Worm (Caenorhabditis elegans): ENCODE measurements around the gene skr-6.
"Not testable (repeated sequence)": the region's sequence is repeated elsewhere in the genome, so short reads cannot be mapped to it uniquely, and the experiment has no call there.

The skr-6 gene

DNA sequence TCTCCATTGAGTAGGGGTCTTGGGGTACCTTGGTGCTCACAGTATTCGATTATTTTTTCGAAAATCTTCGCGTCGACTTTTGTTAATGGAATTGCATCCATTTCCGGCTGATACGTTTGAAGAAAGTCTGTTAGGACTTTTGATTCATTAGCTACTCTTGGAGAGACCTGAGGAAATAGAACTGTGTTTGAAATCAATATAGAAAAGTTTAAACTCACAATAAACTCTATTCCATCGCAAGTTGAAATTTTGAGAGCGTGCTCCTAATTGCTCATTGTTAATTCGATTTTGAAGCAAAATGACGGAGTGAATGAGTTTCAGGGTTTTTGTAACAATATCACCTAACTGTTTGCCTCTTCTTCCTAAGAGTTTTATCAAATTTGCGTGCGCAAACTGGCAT lies at the start of gene skr-6:
skr-6 (minus strand) TSS at position 101 of the 400 bp plus-strand sequence.
- no peak for TF ChIP-seq him-1 (tag; optimal IDR thresholded peaks at IDR 0.05)
- no peak for TF ChIP-seq W03F9.2 (tag; optimal IDR thresholded peaks at IDR 0.05)
- no peak for TF ChIP-seq dao-5 (tag; optimal IDR thresholded peaks at IDR 0.05)

DNA sequence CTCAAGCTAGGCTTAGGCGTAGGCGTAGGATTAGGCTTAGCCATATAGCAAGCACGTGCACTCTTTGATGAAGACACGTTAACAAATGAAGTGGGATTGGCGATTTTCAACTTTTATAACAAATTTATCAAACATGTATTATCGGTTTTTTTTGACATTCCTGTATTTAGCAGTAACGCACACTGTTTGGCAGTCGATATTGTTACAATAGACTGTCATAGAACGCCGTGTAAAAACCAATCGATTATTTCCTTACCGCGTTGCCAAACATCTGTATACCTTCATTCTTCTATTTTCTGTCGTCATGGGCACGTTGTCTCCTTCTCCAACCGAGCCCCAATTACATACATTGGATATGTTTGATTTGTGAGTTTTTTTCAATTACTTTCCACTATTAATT lies 48.5 kb upstream of the skr-6 start, which contains the start of gene fbxb-119:
fbxb-119 (plus strand) TSS at position 301 of the 400 bp plus-strand sequence.
- TF ChIP-seq dao-5 (tag; optimal IDR thresholded peaks at IDR 0.05) (no peak), W03F9.2 (tag; optimal IDR thresholded peaks at IDR 0.05) (no peak), him-1 (tag; optimal IDR thresholded peaks at IDR 0.05) (no peak)

DNA sequence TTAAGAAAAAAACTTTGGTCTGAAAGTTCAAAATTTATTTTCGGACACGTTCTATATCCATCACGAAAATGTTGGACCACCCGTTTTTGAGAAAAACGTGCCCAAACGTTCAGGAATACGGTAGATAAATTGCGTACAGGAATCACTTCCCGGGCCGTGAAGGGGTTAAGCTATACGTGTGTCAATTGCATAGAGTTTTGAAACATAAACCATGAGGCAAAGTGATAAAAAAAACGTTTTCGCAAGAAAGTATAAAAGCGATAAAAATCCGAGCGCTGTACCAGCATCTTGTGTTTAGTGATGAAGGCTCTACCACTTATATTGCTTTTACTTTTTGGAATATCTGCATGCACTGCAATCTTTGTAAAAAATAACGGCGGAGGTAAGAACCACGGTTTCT lies 32.6 kb upstream of the skr-6 start, which contains the start of gene Y51A2A.6:
Y51A2A.6 (plus strand) TSS at position 301 of the 400 bp plus-strand sequence.
- TF ChIP-seq dao-5, W03F9.2, him-1 (tag; optimal IDR thresholded peaks at IDR 0.05): not testable (repeated sequence)

DNA sequence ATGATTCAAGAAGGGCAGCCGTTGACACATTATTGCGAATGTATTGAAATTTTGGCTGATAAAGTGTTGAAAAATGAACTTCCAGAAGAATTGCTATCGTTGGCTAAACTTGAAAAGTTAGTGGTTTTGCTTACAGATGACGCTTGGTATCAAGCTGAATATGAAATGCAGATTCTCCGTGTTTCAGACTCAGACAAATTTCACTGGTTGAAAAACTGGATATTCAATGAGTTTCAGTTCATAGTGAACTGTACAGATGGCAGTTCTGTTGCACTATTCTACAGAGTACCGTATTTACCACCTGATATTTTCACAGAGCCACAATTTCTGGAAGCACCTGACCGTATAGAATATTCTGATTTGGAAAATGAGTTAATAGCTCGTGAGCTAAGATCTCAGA lies 29.5 kb upstream of the skr-6 start:
- TF ChIP-seq him-1 (tag; optimal IDR thresholded peaks at IDR 0.05) (no peak), W03F9.2 (tag; optimal IDR thresholded peaks at IDR 0.05) (no peak), dao-5 (tag; optimal IDR thresholded peaks at IDR 0.05) (no peak)

DNA sequence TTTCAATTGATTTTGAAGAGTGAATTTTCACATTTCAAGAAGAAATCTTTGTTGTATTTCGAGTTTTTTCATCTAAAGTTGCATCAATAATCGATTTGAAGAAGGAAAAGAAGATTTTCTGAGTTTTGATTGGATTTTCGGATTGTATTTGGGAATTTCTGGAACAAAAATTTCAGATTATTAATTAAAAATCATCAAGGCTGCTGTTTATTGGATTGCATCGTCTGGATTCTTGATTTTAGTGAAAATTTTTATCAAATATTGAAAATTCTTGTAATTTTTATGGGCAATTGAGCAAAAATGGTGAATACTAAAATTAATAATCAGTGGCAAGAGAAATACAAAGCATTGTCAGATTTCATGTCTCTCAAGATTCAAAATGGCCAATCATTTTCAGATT lies 28.7 kb upstream of the skr-6 start, which contains the start of gene Y51A2A.5:
Y51A2A.5 (plus strand) TSS at position 301 of the 400 bp plus-strand sequence.
- no peak for TF ChIP-seq him-1 (tag; optimal IDR thresholded peaks at IDR 0.05)
- no peak for TF ChIP-seq dao-5 (tag; optimal IDR thresholded peaks at IDR 0.05)
- TF ChIP-seq W03F9.2 (tag; optimal IDR thresholded peaks at IDR 0.05), result no peak

DNA sequence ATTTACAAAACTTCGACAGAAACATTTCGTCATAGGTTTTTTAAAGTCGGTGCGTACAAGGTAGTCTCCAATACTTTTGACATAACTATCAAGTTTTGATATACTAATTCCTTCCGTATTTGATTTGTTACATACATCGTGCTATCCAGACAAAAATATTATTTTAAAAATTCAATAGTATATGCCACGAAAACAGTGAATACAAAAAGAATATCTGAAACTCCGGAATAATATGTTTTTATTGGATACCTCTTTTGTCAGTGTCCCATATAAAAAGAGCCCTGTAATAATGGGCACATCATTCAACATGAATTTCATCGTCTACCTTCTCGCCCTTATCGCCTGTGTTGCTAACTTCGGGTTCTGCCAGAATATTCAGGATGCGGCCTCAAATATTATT lies 22.5 kb upstream of the skr-6 start, which contains the start of gene Y51A2A.12:
Y51A2A.12 (plus strand) TSS at position 301 of the 400 bp plus-strand sequence.
- TF ChIP-seq him-1 (tag; optimal IDR thresholded peaks at IDR 0.05) (no peak), dao-5 (tag; optimal IDR thresholded peaks at IDR 0.05) (no peak), W03F9.2 (tag; optimal IDR thresholded peaks at IDR 0.05) (no peak)

DNA sequence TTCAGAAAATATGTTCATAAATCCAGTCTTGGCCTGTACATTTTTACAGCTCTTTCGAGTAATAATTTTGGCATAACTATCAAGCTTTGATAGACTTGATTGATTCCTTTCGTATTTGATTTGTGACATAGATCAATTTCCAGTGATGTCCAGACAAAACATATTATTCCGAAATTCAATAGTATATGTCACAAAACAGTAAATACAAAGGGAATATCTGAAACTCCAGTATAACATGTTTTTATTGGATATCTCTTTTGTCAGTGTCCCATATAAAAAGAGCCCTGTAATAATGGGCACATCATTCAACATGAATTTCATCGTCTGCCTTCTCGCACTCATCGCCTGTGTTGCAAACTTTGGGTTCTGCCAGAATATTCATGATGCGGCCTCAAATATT lies 20.9 kb upstream of the skr-6 start, which contains the start of gene Y51A2A.4:
Y51A2A.4 (plus strand) TSS at position 301 of the 400 bp plus-strand sequence.
- TF ChIP-seq dao-5 (tag; optimal IDR thresholded peaks at IDR 0.05) (no peak), W03F9.2 (tag; optimal IDR thresholded peaks at IDR 0.05) (no peak), him-1 (tag; optimal IDR thresholded peaks at IDR 0.05) (no peak)

DNA sequence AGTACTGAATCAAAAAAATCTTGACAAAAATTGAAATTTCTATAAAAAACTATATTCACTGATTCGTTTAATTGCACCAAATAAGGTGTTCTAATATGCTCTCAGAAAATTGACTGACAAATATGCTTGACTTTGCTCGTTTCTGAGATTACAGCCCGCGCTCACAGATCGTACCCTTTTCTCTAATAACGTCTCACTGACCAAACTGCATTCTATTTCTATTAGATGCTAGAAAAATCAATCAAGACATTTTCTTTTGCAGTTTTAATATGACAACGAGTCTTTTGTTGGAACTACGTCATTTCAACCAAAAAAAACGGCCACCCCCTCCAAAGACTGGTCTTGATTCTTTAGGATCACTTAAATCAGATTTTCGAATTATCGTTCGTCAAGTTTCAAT lies 12.8 kb upstream of the skr-6 start, which contains the start of gene clec-247:
clec-247 (plus strand) TSS at position 301 of the 400 bp plus-strand sequence.
- no peak for TF ChIP-seq him-1 (tag; optimal IDR thresholded peaks at IDR 0.05)
- no peak for TF ChIP-seq dao-5 (tag; optimal IDR thresholded peaks at IDR 0.05)

DNA sequence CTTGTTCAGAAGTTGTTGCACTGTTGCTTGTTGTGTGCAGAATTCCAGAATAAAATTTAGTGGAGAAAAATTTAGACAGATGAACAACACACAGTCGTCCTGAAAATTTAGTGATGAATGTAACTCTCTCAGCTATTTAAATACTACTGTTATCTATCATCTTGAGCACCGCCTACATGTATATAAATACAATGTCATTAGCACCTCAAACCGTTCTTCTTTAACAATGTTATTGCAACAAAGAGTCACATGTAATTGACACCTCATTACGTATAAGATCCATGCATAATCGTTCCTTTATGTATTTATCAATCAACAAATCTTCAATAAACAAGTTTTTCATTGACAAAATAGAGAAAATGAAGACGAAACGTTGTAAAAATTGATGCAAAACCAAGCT lies 11.0 kb upstream of the skr-6 start, which contains the start of gene Y51A2A.16:
Y51A2A.16 (minus strand) TSS at position 101 of the 400 bp plus-strand sequence.
- TF ChIP-seq dao-5 (tag; optimal IDR thresholded peaks at IDR 0.05), result no peak
- no peak for TF ChIP-seq W03F9.2 (tag; optimal IDR thresholded peaks at IDR 0.05)
- no peak for TF ChIP-seq him-1 (tag; optimal IDR thresholded peaks at IDR 0.05)

DNA sequence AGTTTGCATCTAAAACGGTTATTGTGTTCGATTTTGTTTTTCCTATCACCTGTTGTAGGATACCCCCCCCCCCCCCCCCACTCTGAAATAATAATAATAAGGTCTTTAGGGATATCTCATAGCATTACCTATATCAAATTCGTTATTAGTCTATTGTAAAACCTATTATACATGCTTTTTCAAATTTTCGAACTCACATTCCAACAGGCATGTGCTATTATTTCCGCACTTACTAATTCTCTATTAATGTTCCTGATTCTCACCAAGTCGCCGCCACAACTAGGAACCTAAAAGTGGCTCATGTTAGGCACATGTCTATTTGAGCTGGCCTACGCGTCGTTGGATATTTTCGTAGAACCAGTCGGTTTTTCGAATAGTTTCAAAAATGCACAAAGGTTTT lies 618 bp upstream of the skr-6 start, which contains the start of gene Y37H2C.4:
Y37H2C.4 (plus strand) TSS at position 301 of the 400 bp plus-strand sequence.
- TF ChIP-seq W03F9.2 (tag; optimal IDR thresholded peaks at IDR 0.05) (no peak), him-1 (tag; optimal IDR thresholded peaks at IDR 0.05) (no peak)

DNA sequence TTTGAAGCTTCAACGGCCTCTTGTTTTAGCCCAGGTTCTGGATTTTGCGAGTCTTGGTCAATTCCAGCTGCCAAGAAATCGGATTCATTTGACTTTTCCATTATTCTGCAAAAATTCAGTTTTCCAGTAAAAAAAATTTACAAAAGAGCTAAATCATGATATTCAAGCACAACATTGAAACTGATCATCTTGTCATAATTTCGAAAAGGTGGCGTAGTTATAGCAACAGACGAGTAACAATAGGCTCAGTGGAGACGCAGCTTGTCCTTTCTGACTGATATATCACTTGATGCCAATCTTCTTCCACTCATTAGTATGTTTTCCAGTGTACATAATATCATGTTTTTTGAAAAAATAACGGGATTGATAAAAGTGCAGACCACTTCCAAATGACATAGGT lies 1.0 kb downstream of the skr-6 start, which contains the start of gene fbxa-213:
fbxa-213 (minus strand) TSS at position 101 of the 400 bp plus-strand sequence.
- TF ChIP-seq dao-5 (tag; optimal IDR thresholded peaks at IDR 0.05), result no peak
- no peak for TF ChIP-seq W03F9.2 (tag; optimal IDR thresholded peaks at IDR 0.05)
- TF ChIP-seq him-1 (tag; optimal IDR thresholded peaks at IDR 0.05), result no peak

DNA sequence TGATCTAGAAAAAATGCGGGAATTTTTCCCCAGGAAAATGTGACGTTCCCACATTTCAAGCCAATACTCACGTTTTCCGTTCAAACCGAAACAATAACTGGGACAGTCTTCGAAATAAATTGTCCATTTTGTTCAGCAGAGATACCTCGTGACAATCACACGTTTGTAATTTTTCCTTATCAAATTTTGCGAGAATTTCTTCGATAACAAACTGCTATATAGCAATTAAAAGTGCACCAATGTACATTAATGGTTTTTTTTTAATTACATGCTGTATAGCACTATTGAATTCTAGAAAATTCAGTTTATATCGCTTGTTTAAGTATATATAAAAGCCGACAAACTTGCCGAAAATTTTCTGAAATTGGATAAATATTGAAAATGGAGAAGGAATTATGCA lies 3.5 kb downstream of the skr-6 start, which contains the start of gene R10E8.6:
R10E8.6 (minus strand) TSS at position 154 of the 400 bp plus-strand sequence.
- TF ChIP-seq him-1 (tag; optimal IDR thresholded peaks at IDR 0.05) (no peak), dao-5 (tag; optimal IDR thresholded peaks at IDR 0.05) (no peak), W03F9.2 (tag; optimal IDR thresholded peaks at IDR 0.05) (no peak)

DNA sequence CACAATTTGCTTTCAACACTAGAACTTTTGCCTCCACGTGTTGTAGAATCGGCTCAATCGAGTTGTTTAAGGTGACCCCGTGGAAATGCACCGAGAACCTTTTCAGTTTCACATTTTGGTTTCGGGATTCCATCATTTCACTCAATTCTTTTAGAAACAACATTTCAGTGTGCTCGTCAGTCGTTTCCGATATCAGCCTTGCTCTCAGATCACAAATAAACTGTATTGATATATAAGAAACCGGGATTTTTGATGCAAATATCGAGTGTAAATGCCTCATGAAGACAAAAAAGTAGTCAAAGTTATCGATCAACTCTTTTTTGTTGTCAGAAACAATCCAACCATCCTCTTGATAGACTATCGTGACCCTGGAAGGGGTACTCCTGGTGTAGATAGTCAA lies 4.3 kb downstream of the skr-6 start:
- TF ChIP-seq him-1 (tag; optimal IDR thresholded peaks at IDR 0.05) (no peak), W03F9.2 (tag; optimal IDR thresholded peaks at IDR 0.05) (no peak), dao-5 (tag; optimal IDR thresholded peaks at IDR 0.05) (no peak)

DNA sequence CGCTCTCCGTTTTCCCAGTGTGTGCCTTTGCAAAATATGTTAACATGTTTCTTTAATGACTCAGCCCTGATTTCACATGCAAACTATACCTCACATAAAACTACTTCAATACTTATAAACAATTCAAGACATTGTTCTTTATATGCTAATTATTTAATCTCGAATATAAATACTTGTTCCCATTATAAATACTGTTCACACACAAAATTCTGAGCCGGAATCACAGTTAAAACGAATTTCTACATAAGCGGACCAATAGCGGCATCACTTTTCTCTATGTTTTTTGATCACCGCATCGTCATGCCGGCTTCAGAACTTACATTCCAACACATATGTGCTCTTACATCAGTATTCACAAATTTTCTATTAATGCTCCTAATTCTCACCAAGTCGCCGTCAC lies 15.3 kb downstream of the skr-6 start, which contains the start of gene R10E8.5:
R10E8.5 (plus strand) TSS at position 301 of the 400 bp plus-strand sequence.
- TF ChIP-seq W03F9.2 (tag; optimal IDR thresholded peaks at IDR 0.05) (no peak), dao-5 (tag; optimal IDR thresholded peaks at IDR 0.05) (no peak), him-1 (tag; optimal IDR thresholded peaks at IDR 0.05) (no peak)
